Worm (Caenorhabditis elegans) whole organism, L4 larva: Measurements from ENCODE around the gene R10E12.2.

Source experiments
- F49E8.2 ChIP-seq: sonication (generic microtip); optimal IDR thresholded peaks from 2 replicates; lab custom pipeline; 2016; ENCODE audit warnings: missing compliant biosample characterization, mild to moderate bottlenecking, missing genetic modification characterization, borderline replicate concordance
- R02D3.7 ChIP-seq: fragments of 150-350 bp; sonication (generic microtip); optimal IDR thresholded peaks from 3 replicates; lab custom pipeline; 2014; ENCODE audit warnings: missing biosample characterization, missing genetic modification characterization
- Y48G9A.11 ChIP-seq: fragments of 200-800 bp; sonication (Bioruptor generic); IDR thresholded peaks from 2 replicates; pipeline ENCODE4 v1.3.6; 2022; ENCODE audit warnings: missing genetic modification reagents, missing genetic modification characterization, missing compliant biosample characterization
- Y5F2A.4 ChIP-seq: fragments of 200-800 bp; sonication (Bioruptor generic); optimal IDR thresholded peaks from 2 replicates; lab custom pipeline; 2018; ENCODE audit warnings: mild to moderate bottlenecking, missing genetic modification characterization, missing compliant biosample characterization
- ZK337.2 ChIP-seq: fragments of 200-800 bp; sonication (Bioruptor generic); IDR thresholded peaks from 2 replicates; pipeline ENCODE4 v1.3.6; 2022; ENCODE audit warnings: missing genetic modification reagents, missing genetic modification characterization, missing compliant biosample characterization
- ZK546.5 ChIP-seq, 2 experiments: sonication (generic microtip); optimal IDR thresholded peaks; 2 replicates each; lab custom pipeline; 2017; ENCODE audit warnings: missing biosample characterization in 2 of 2, missing genetic modification characterization in 2 of 2
- aha-1 ChIP-seq: fragments of 150-350 bp; peaks from one replicate; lab custom pipeline; 2014; ENCODE audit warnings: missing biosample characterization, missing genetic modification characterization
- attf-4 ChIP-seq: sonication (generic microtip); optimal IDR thresholded peaks from 3 replicates; lab custom pipeline; 2017; ENCODE audit warnings: missing biosample characterization, missing genetic modification characterization
- ceh-20 ChIP-seq: fragments of 200-800 bp; sonication (Bioruptor generic); IDR thresholded peaks from 2 replicates; pipeline ENCODE4 v1.3.6; 2022; ENCODE audit warnings: missing genetic modification reagents, missing genetic modification characterization, missing compliant biosample characterization
- ceh-44 ChIP-seq: fragments of 200-800 bp; sonication (Bioruptor generic); IDR thresholded peaks from 2 replicates; pipeline ENCODE4 v1.3.6; 2022; ENCODE audit warnings: missing genetic modification reagents, missing genetic modification characterization, missing compliant biosample characterization
- ceh-62 ChIP-seq: sonication (generic microtip); optimal IDR thresholded peaks from 2 replicates; lab custom pipeline; 2017; ENCODE audit warnings: missing biosample characterization, missing genetic modification characterization
- ces-1 ChIP-seq: fragments of 150-350 bp; sonication (generic microtip); optimal IDR thresholded peaks from 4 replicates; lab custom pipeline; 2014; ENCODE audit warnings: missing biosample characterization, missing genetic modification reagents, missing genetic modification characterization
- daf-8 ChIP-seq: fragments of 200-800 bp; sonication (Bioruptor generic); IDR thresholded peaks from 2 replicates; pipeline ENCODE4 v1.3.6; 2022; ENCODE audit warnings: missing genetic modification characterization, missing compliant biosample characterization
- dmd-6 ChIP-seq: fragments of 200-800 bp; sonication (Bioruptor generic); IDR thresholded peaks from 2 replicates; pipeline ENCODE4 v1.3.6; 2022; ENCODE audit warnings: missing genetic modification reagents, missing genetic modification characterization, missing compliant biosample characterization
- fos-1 ChIP-seq: fragments of 150-350 bp; optimal IDR thresholded peaks from 2 replicates; lab custom pipeline; 2014; ENCODE audit warnings: missing biosample characterization, missing genetic modification characterization
- hlh-30 ChIP-seq: sonication (generic microtip); optimal IDR thresholded peaks from 2 replicates; lab custom pipeline; 2017; ENCODE audit warnings: antibody characterized with exemption, mild to moderate bottlenecking, missing genetic modification characterization, missing compliant biosample characterization; ENCODE audit not compliant: insufficient read depth
- hmg-1.1 ChIP-seq: fragments of 200-800 bp; sonication (Bioruptor generic); IDR thresholded peaks from 2 replicates; pipeline ENCODE4 v1.3.6; 2022; ENCODE audit warnings: missing genetic modification reagents, missing genetic modification characterization, missing compliant biosample characterization
- lim-7 ChIP-seq: fragments of 200-800 bp; sonication (Bioruptor generic); IDR thresholded peaks from 2 replicates; pipeline ENCODE4 v1.3.6; 2022; ENCODE audit warnings: missing genetic modification characterization, missing compliant biosample characterization
- lin-13 ChIP-seq: fragments of 150-350 bp; optimal IDR thresholded peaks from 2 replicates; lab custom pipeline; 2014; ENCODE audit warnings: missing biosample characterization, missing genetic modification reagents, missing genetic modification characterization
- lin-38 ChIP-seq: fragments of 200-800 bp; sonication (Bioruptor generic); IDR thresholded peaks from 2 replicates; pipeline ENCODE4 v1.3.6; 2022; ENCODE audit warnings: missing genetic modification reagents, missing genetic modification characterization, missing compliant biosample characterization
- lin-39 ChIP-seq: fragments of 150-350 bp; optimal IDR thresholded peaks from 2 replicates; lab custom pipeline; 2014; ENCODE audit warnings: missing biosample characterization, missing genetic modification reagents, missing genetic modification characterization
- lir-3 ChIP-seq: sonication (generic microtip); optimal IDR thresholded peaks from 2 replicates; lab custom pipeline; 2016; ENCODE audit warnings: mild to moderate bottlenecking, missing genetic modification characterization, missing compliant biosample characterization
- madf-9 ChIP-seq: fragments of 200-800 bp; sonication (Bioruptor generic); conservative IDR thresholded peaks from 2 replicates; pipeline ENCODE4 v1.3.6; 2022; ENCODE audit warnings: missing genetic modification reagents, missing genetic modification characterization, missing compliant biosample characterization
- mdt-29 ChIP-seq: fragments of 200-800 bp; sonication (Bioruptor generic); IDR thresholded peaks from 2 replicates; pipeline ENCODE4 v1.3.6; 2022; ENCODE audit warnings: missing genetic modification reagents, missing genetic modification characterization, missing compliant biosample characterization
- mxl-2 ChIP-seq: fragments of 200-800 bp; sonication (Bioruptor generic); conservative IDR thresholded peaks from 2 replicates; pipeline ENCODE4 v1.3.6; 2022; ENCODE audit warnings: missing genetic modification reagents, missing genetic modification characterization, missing compliant biosample characterization
- nhr-11 ChIP-seq: fragments of 150-350 bp; optimal IDR thresholded peaks from 2 replicates; lab custom pipeline; 2014; ENCODE audit warnings: missing biosample characterization, missing genetic modification characterization
- nhr-111 ChIP-seq: fragments of 200-800 bp; sonication (Bioruptor generic); optimal IDR thresholded peaks from 2 replicates; lab custom pipeline; 2018; ENCODE audit warnings: mild to moderate bottlenecking, missing genetic modification characterization, missing compliant biosample characterization
- nhr-25 ChIP-seq: sonication (generic microtip); optimal IDR thresholded peaks from 2 replicates; lab custom pipeline; 2017; ENCODE audit warnings: missing genetic modification characterization, mild to moderate bottlenecking, missing compliant biosample characterization, antibody characterized with exemption, moderate library complexity, borderline replicate concordance; ENCODE audit not compliant: insufficient read depth
- nhr-41 ChIP-seq: fragments of 200-800 bp; sonication (Bioruptor generic); IDR thresholded peaks from 2 replicates; pipeline ENCODE4 v1.3.6; 2022; ENCODE audit warnings: missing genetic modification reagents, missing genetic modification characterization, missing compliant biosample characterization
- nhr-48 ChIP-seq: sonication (generic microtip); optimal IDR thresholded peaks from 2 replicates; lab custom pipeline; 2016; ENCODE audit warnings: mild to moderate bottlenecking, missing genetic modification characterization, missing compliant biosample characterization
- nhr-76 ChIP-seq: fragments of 150-350 bp; optimal IDR thresholded peaks from 2 replicates; lab custom pipeline; 2014; ENCODE audit warnings: missing biosample characterization, missing genetic modification characterization
- php-3 ChIP-seq: fragments of 200-800 bp; sonication (Bioruptor generic); IDR thresholded peaks from 2 replicates; pipeline ENCODE4 v1.3.6; 2022; ENCODE audit warnings: missing genetic modification reagents, missing genetic modification characterization, missing compliant biosample characterization
- sdz-12 ChIP-seq: fragments of 200-800 bp; sonication (Bioruptor generic); optimal IDR thresholded peaks from 2 replicates; lab custom pipeline; 2018; ENCODE audit warnings: mild to moderate bottlenecking, missing genetic modification characterization, missing compliant biosample characterization
- set-16 ChIP-seq: fragments of 200-800 bp; sonication (Bioruptor generic); IDR thresholded peaks from 2 replicates; pipeline ENCODE4 v1.3.6; 2022; ENCODE audit warnings: missing genetic modification reagents, missing genetic modification characterization, missing compliant biosample characterization
- skn-1 ChIP-seq: fragments of 150-350 bp; optimal IDR thresholded peaks from 2 replicates; lab custom pipeline; 2014; ENCODE audit warnings: missing biosample characterization, missing genetic modification characterization
- spr-1 ChIP-seq: sonication (generic microtip); optimal IDR thresholded peaks from 2 replicates; lab custom pipeline; 2016; ENCODE audit warnings: mild to moderate bottlenecking, missing genetic modification characterization, missing compliant biosample characterization
- spr-3 ChIP-seq: fragments of 200-800 bp; sonication (Bioruptor generic); optimal IDR thresholded peaks from 2 replicates; lab custom pipeline; 2018; ENCODE audit warnings: mild to moderate bottlenecking, missing genetic modification characterization, missing compliant biosample characterization
- tag-97 ChIP-seq: fragments of 200-800 bp; sonication (Bioruptor generic); IDR thresholded peaks from 2 replicates; pipeline ENCODE4 v1.3.6; 2022; ENCODE audit warnings: missing genetic modification characterization, missing compliant biosample characterization
- unc-39 ChIP-seq: sonication (generic microtip); optimal IDR thresholded peaks from 2 replicates; lab custom pipeline; 2017; ENCODE audit warnings: missing biosample characterization, missing genetic modification characterization
- unc-62 ChIP-seq, 3 experiments: fragments of 150-350 bp in 1 of 3; sonication (generic microtip); optimal IDR thresholded peaks in 2 of 3; peaks in 1 of 3; 1 replicate in 1 of 3; 2 replicates in 2 of 3; lab custom pipeline; 2014 to 2017; ENCODE audit warnings: missing biosample characterization in 3 of 3, missing genetic modification characterization in 3 of 3, missing genetic modification reagents in 3 of 3, missing genotype in 1 of 3
- vab-7 ChIP-seq: fragments of 200-800 bp; sonication (Bioruptor generic); IDR thresholded peaks from 2 replicates; pipeline ENCODE4 v1.3.6; 2022; ENCODE audit warnings: missing genetic modification reagents, missing genetic modification characterization, missing compliant biosample characterization
- zag-1 ChIP-seq: fragments of 150-350 bp; optimal IDR thresholded peaks from 2 replicates; lab custom pipeline; 2014; ENCODE audit warnings: missing biosample characterization, missing genetic modification characterization
- zfp-2 ChIP-seq: sonication (generic microtip); optimal IDR thresholded peaks from 2 replicates; lab custom pipeline; 2016; ENCODE audit warnings: mild to moderate bottlenecking, missing genetic modification characterization, missing compliant biosample characterization
- zip-2 ChIP-seq: fragments of 150-350 bp; optimal IDR thresholded peaks from 2 replicates; lab custom pipeline; 2014; ENCODE audit warnings: missing biosample characterization, missing genetic modification characterization
- ztf-11 ChIP-seq: fragments of 150-350 bp; optimal IDR thresholded peaks from 2 replicates; lab custom pipeline; 2014; ENCODE audit warnings: missing biosample characterization, missing genetic modification characterization

The R10E12.2 gene

ce11 chrIII:9973765-9974164, at the start of gene R10E12.2:
Gene R10E12.2, minus strand, starts transcription at chrIII:9973865.
- no peak for TF ChIP-seq daf-8 (GFP tag; lab: Robert Waterston, UW)
- TF ChIP-seq ceh-20 (GFP tag; lab: Robert Waterston, UW): no peak
- TF ChIP-seq Y48G9A.11: no peak
- TF ChIP-seq lir-3 (tag; lab: Kevin White, UChicago): no peak
- no peak for TF ChIP-seq mdt-29
- TF ChIP-seq sdz-12 (GFP tag; lab: Kevin White, UChicago): no peak
- no peak for TF ChIP-seq attf-4 (tag; lab: Kevin White, UChicago)
- no peak for TF ChIP-seq madf-9
- TF ChIP-seq ces-1 (GFP tag; lab: Kevin White, UChicago): no peak
- TF ChIP-seq lin-38 (GFP tag; lab: Robert Waterston, UW): no peak
- TF ChIP-seq R02D3.7 (tag; lab: Kevin White, UChicago): no peak
- TF ChIP-seq, all 104 proteins: peak for 0

DNA sequence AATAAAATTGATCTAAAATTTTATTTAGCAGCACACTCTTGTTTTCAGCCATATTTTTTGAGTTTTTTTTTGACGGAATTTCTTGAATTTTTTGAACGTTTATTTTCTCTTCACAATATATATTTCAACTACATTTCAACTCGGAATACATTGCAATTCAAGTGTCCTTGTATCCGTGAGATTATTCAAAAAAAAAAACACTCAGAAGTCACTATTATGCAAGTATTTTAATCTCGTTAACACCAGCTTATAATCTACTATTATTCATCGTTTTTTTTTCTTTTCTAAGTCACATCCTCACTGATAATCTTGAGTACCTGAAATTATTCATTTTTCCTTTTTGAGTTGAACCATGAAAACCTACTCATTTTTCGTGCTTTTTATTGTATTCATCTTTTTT, 49.8 kb upstream of the R10E12.2 start, which contains the start of gene ins-21:
TSS of gene ins-21 (plus strand) at position 301 of the 400 bp plus-strand sequence.
- no peak for TF ChIP-seq zip-2 (tag; lab: Kevin White, UChicago)
- no peak for TF ChIP-seq F49E8.2 (tag; lab: Kevin White, UChicago)
- TF ChIP-seq ZK337.2: no peak
- no peak for TF ChIP-seq ztf-11 (tag; lab: Kevin White, UChicago)
- no peak for TF ChIP-seq nhr-76 (tag; lab: Kevin White, UChicago)
- TF ChIP-seq ceh-62: no peak
- no peak for TF ChIP-seq nhr-25 (tag; lab: Kevin White, UChicago)
- TF ChIP-seq attf-4 (tag; lab: Kevin White, UChicago): no peak
- no peak for TF ChIP-seq nhr-48 (tag; lab: Kevin White, UChicago)
- TF ChIP-seq fos-1: no peak
- no peak for TF ChIP-seq zag-1
- no peak for TF ChIP-seq spr-1 (tag; lab: Kevin White, UChicago)
- TF ChIP-seq lim-7: no peak
- no peak for TF ChIP-seq Y48G9A.11
- no peak for TF ChIP-seq vab-7 (GFP tag; lab: Robert Waterston, UW)
- no peak for TF ChIP-seq unc-62 (GFP tag; optimal IDR thresholded peaks at IDR 0.05 in 1 of 2; lab: Kevin White, UChicago)
- no peak for TF ChIP-seq unc-62 (tag; optimal IDR thresholded peaks at IDR 0.05; lab: Kevin White, UChicago)
- TF ChIP-seq tag-97 (GFP tag; lab: Robert Waterston, UW): no peak
- TF ChIP-seq unc-39 (tag; lab: Kevin White, UChicago): no peak

ce11 chrIII:10018007-10018406, 44.3 kb upstream of the R10E12.2 start:
- TF ChIP-seq lin-13: no peak

- TF ChIP-seq spr-1 (tag; lab: Kevin White, UChicago) (no peak), hmg-1.1 (GFP tag; lab: Robert Waterston, UW) (peak; percentile 64), lin-38 (GFP tag; lab: Robert Waterston, UW) (no peak), lim-7 (no peak), lir-3 (tag; lab: Kevin White, UChicago) (no peak), unc-62 (GFP tag; optimal IDR thresholded peaks at IDR 0.05 in 1 of 2; lab: Kevin White, UChicago) (peak in 1 of 2 experiments; percentile 95), unc-62 (tag; optimal IDR thresholded peaks at IDR 0.05; lab: Kevin White, UChicago) (no peak), zfp-2 (tag; lab: Kevin White, UChicago) (no peak), ceh-44 (no peak), aha-1 (peak; percentile 32), nhr-41 (GFP tag; lab: Robert Waterston, UW) (no peak), spr-3 (GFP tag; lab: Kevin White, UChicago) (no peak), hlh-30 (tag; lab: Kevin White, UChicago) (peak; percentile 89), ceh-62 (no peak), php-3 (GFP tag; lab: Robert Waterston, UW) (no peak), mxl-2 (GFP tag; lab: Robert Waterston, UW) (no peak), set-16 (no peak), nhr-111 (GFP tag; lab: Kevin White, UChicago) (no peak), mdt-29 (no peak), lin-39 (no peak), Y5F2A.4 (GFP tag; lab: Kevin White, UChicago) (no peak), nhr-11 (tag; lab: Kevin White, UChicago) (no peak), ZK546.5 (tag; optimal IDR thresholded peaks at IDR 0.05; lab: Kevin White, UChicago) (no peak), skn-1 (tag; lab: Kevin White, UChicago) (no peak), dmd-6 (GFP tag; lab: Robert Waterston, UW) (no peak)
These were observed 42.9 kb upstream of the R10E12.2 start, which contains the start of gene rgs-1 for ce11 chrIII:10016413-10017051. Gene rgs-1, minus strand, starts transcription at chrIII:10016558.
